Worm (Caenorhabditis elegans) whole organism, L3 larva: Measurements from ENCODE around the gene T05A7.1.

ENCODE experiments used
- ama-1 ChIP-seq: fragments of 150-350 bp; optimal IDR thresholded peaks from 2 replicates; lab custom pipeline; 2018
- elt-2 ChIP-seq: sonication (generic microtip); optimal IDR thresholded peaks from 2 replicates; lab custom pipeline; 2016; ENCODE audit warnings: missing genetic modification reagents, mild to moderate bottlenecking, missing genetic modification characterization, missing compliant biosample characterization
- fkh-10 ChIP-seq: sonication (generic microtip); optimal IDR thresholded peaks from 2 replicates; lab custom pipeline; 2017; ENCODE audit warnings: missing biosample characterization, missing genetic modification reagents, missing genetic modification characterization
- lin-15B ChIP-seq: fragments of 150-350 bp; optimal IDR thresholded peaks from 2 replicates; lab custom pipeline; 2014; ENCODE audit warnings: missing biosample characterization, missing genetic modification characterization
- nhr-12 ChIP-seq: fragments of 150-350 bp; optimal IDR thresholded peaks from 2 replicates; lab custom pipeline; 2014; ENCODE audit warnings: missing biosample characterization, missing genetic modification characterization
- nhr-237 ChIP-seq: fragments of 150-350 bp; optimal IDR thresholded peaks from 2 replicates; lab custom pipeline; 2014; ENCODE audit warnings: missing biosample characterization, missing genetic modification characterization
- nhr-77 ChIP-seq: fragments of 150-350 bp; optimal IDR thresholded peaks from 2 replicates; lab custom pipeline; 2014; ENCODE audit warnings: missing biosample characterization, missing genetic modification characterization
- snpc-4 ChIP-seq: fragments of 150-350 bp; optimal IDR thresholded peaks from 2 replicates; lab custom pipeline; 2014; ENCODE audit warnings: missing biosample characterization, missing genetic modification characterization
- zag-1 ChIP-seq: fragments of 150-350 bp; optimal IDR thresholded peaks from 2 replicates; lab custom pipeline; 2014; ENCODE audit warnings: missing biosample characterization, missing genetic modification characterization
- ztf-11 ChIP-seq: fragments of 150-350 bp; optimal IDR thresholded peaks from 2 replicates; lab custom pipeline; 2014; ENCODE audit warnings: missing biosample characterization, missing genetic modification characterization

ce11 chrII:4673242-4673641 lies 4.8 kb upstream of the T05A7.1 start:
- TF ChIP-seq ama-1 (lab: Kevin White, UChicago), result no peak
- TF ChIP-seq nhr-77 (tag; lab: Kevin White, UChicago), result no peak
- no peak for TF ChIP-seq nhr-12 (tag; lab: Kevin White, UChicago)
- TF ChIP-seq zag-1 (tag; lab: Kevin White, UChicago), result no peak
- no peak for TF ChIP-seq fkh-10
- no peak for TF ChIP-seq snpc-4 (tag; lab: Kevin White, UChicago)
- TF ChIP-seq nhr-237, result no peak
- no peak for TF ChIP-seq elt-2 (tag; lab: Kevin White, UChicago)
- TF ChIP-seq ztf-11 (tag; lab: Kevin White, UChicago), result no peak
- no peak for TF ChIP-seq lin-15B (tag; lab: Kevin White, UChicago)
